Worm (Caenorhabditis elegans) whole organism, early embryonic: ENCODE data around the gene cdf-1.

Experiments used
- B0310.2 ChIP-seq: sonication (generic microtip); optimal IDR thresholded peaks from 2 replicates; lab custom pipeline; 2016; ENCODE audit warnings: mild to moderate bottlenecking, missing genetic modification characterization, missing compliant biosample characterization
- F13C5.2 ChIP-seq: sonication (generic microtip); optimal IDR thresholded peaks from 2 replicates; lab custom pipeline; 2017; ENCODE audit warnings: mild to moderate bottlenecking, missing genetic modification characterization, inconsistent platforms, missing compliant biosample characterization
- aly-1 ChIP-seq: sonication (generic microtip); optimal IDR thresholded peaks from 2 replicates; lab custom pipeline; 2016; ENCODE audit warnings: missing genetic modification characterization, missing compliant biosample characterization
- ama-1 ChIP-seq: fragments of 150-350 bp; optimal IDR thresholded peaks from 2 replicates; lab custom pipeline; 2014
- ceh-13 ChIP-seq: fragments of 200-800 bp; sonication (Bioruptor generic); optimal IDR thresholded peaks from 2 replicates; lab custom pipeline; 2018; ENCODE audit warnings: mild to moderate bottlenecking, missing genetic modification characterization, missing compliant biosample characterization
- ets-7 ChIP-seq: sonication (generic microtip); optimal IDR thresholded peaks from 2 replicates; lab custom pipeline; 2016; ENCODE audit warnings: missing genotype, missing genetic modification characterization, missing compliant biosample characterization
- flt-1 ChIP-seq: fragments of 200-800 bp; sonication (Bioruptor generic); IDR thresholded peaks from 2 replicates; pipeline ENCODE4 v1.3.6; 2022; ENCODE audit warnings: missing genetic modification characterization, missing compliant biosample characterization
- hnd-1 ChIP-seq: sonication (generic microtip); optimal IDR thresholded peaks from 2 replicates; lab custom pipeline; 2016; ENCODE audit warnings: missing genetic modification characterization, missing compliant biosample characterization
- sea-1 ChIP-seq: fragments of 200-800 bp; sonication (Bioruptor generic); conservative IDR thresholded peaks from 2 replicates; pipeline ENCODE4 v1.3.6; 2022; ENCODE audit warnings: missing genetic modification characterization, missing compliant biosample characterization
- tbx-11 ChIP-seq: fragments of 200-800 bp; sonication (Bioruptor generic); IDR thresholded peaks from 2 replicates; pipeline ENCODE4 v1.3.6; 2022; ENCODE audit warnings: missing genetic modification characterization, missing compliant biosample characterization
- tbx-37 ChIP-seq: fragments of 200-800 bp; sonication (Bioruptor generic); conservative IDR thresholded peaks from 2 replicates; pipeline ENCODE4 v1.3.6; 2022; ENCODE audit warnings: missing genetic modification reagents, missing genetic modification characterization, missing compliant biosample characterization

- TF ChIP-seq hnd-1 (tag; lab: Kevin White, UChicago) (no peak), B0310.2 (tag; lab: Kevin White, UChicago) (no peak), F13C5.2 (no peak), aly-1 (tag; lab: Kevin White, UChicago) (no peak), tbx-37 (GFP tag; lab: Robert Waterston, UW) (no peak), sea-1 (no peak), ama-1 (lab: Kevin White, UChicago) (no peak), ets-7 (tag; lab: Kevin White, UChicago) (no peak), flt-1 (no peak), tbx-11 (GFP tag; lab: Robert Waterston, UW) (no peak), ceh-13 (GFP tag; lab: Kevin White, UChicago) (no peak)
These were observed 48.4 kb downstream of the cdf-1 start, which contains the start of gene pept-1 for ce11 chrX:6456567-6456966.
